Fruit fly (Drosophila melanogaster) whole organism, embryonic: ENCODE measurements around the gene CG15483.
A peak's percentile ranks its signal among the peaks of the same experiment; 100 is the strongest.

Source experiments
- Blimp-1 ChIP-seq: fragments of 200-800 bp; sonication (Bioruptor generic); optimal IDR thresholded peaks from 3 replicates; lab custom pipeline; 2018; ENCODE audit warnings: missing biosample characterization, missing genetic modification characterization, mild to moderate bottlenecking, moderate library complexity, missing genetic modification reagents
- CG10366 ChIP-seq: fragments of 200-800 bp; sonication (Bioruptor generic); IDR thresholded peaks from 2 replicates; pipeline ENCODE4 v1.3.6; 2022; ENCODE audit warnings: missing biosample characterization, missing genetic modification characterization
- CG10431 ChIP-seq: fragments of 200-800 bp; sonication (Bioruptor generic); optimal IDR thresholded peaks from 3 replicates; lab custom pipeline; 2018; ENCODE audit warnings: missing biosample characterization, mild to moderate bottlenecking, missing genetic modification characterization
- CG11456 ChIP-seq: fragments of 200-800 bp; sonication (Bioruptor generic); IDR thresholded peaks from 3 replicates; pipeline ENCODE4 v1.3.6; 2022; ENCODE audit warnings: missing biosample characterization, missing genetic modification characterization
- CG12104 ChIP-seq: fragments of 200-800 bp; sonication (Bioruptor generic); optimal IDR thresholded peaks from 3 replicates; lab custom pipeline; 2016; ENCODE audit warnings: missing biosample characterization, missing genetic modification characterization
- CG1233 ChIP-seq: fragments of 200-800 bp; sonication (Bioruptor generic); optimal IDR thresholded peaks from 4 replicates; lab custom pipeline; 2018; ENCODE audit warnings: missing biosample characterization, mild to moderate bottlenecking, missing genetic modification characterization
- CG13296 ChIP-seq: fragments of 200-800 bp; sonication (Bioruptor generic); optimal IDR thresholded peaks from 3 replicates; lab custom pipeline; 2018; ENCODE audit warnings: missing biosample characterization, mild to moderate bottlenecking, missing genetic modification characterization
- CG14050 ChIP-seq: fragments of 200-800 bp; sonication (Bioruptor generic); IDR thresholded peaks from 3 replicates; pipeline ENCODE4 v1.3.6; 2022; ENCODE audit warnings: missing biosample characterization, missing genetic modification characterization
- CG1529 ChIP-seq: fragments of 200-800 bp; sonication (Bioruptor generic); optimal IDR thresholded peaks from 3 replicates; lab custom pipeline; 2018; ENCODE audit warnings: missing biosample characterization, missing genetic modification characterization
- CG15514 ChIP-seq: fragments of 200-800 bp; sonication (Bioruptor generic); optimal IDR thresholded peaks from 3 replicates; lab custom pipeline; 2017; ENCODE audit warnings: missing biosample characterization, missing genetic modification characterization, mild to moderate bottlenecking, moderate library complexity, missing genetic modification reagents
- CG17568 ChIP-seq: fragments of 200-800 bp; sonication (Bioruptor generic); optimal IDR thresholded peaks from 2 replicates; lab custom pipeline; 2018; ENCODE audit warnings: missing biosample characterization, mild to moderate bottlenecking, missing genetic modification characterization, moderate library complexity
- CG1832 ChIP-seq: fragments of 200-800 bp; sonication (Bioruptor generic); optimal IDR thresholded peaks from 2 replicates; lab custom pipeline; 2017; ENCODE audit warnings: missing biosample characterization, mild to moderate bottlenecking, missing genetic modification characterization, inconsistent platforms
- CG18476 ChIP-seq: fragments of 200-800 bp; sonication (Bioruptor generic); optimal IDR thresholded peaks from 2 replicates; lab custom pipeline; 2016; ENCODE audit warnings: missing biosample characterization, mild to moderate bottlenecking, missing genetic modification characterization
- CG18764 ChIP-seq: fragments of 200-800 bp; sonication (Bioruptor generic); optimal IDR thresholded peaks from 3 replicates; lab custom pipeline; 2016; ENCODE audit warnings: missing biosample characterization, missing genetic modification characterization
- CG2120 ChIP-seq: fragments of 200-800 bp; sonication (Bioruptor generic); optimal IDR thresholded peaks from 3 replicates; lab custom pipeline; 2016; ENCODE audit warnings: missing biosample characterization, missing genetic modification characterization
- CG3065 ChIP-seq: fragments of 200-800 bp; sonication (Bioruptor generic); optimal IDR thresholded peaks from 2 replicates; lab custom pipeline; 2016; ENCODE audit warnings: missing biosample characterization, missing genetic modification characterization
- CG34422 ChIP-seq: fragments of 200-800 bp; sonication (Bioruptor generic); IDR thresholded peaks from 3 replicates; pipeline ENCODE4 v1.3.6; 2022; ENCODE audit warnings: missing biosample characterization, missing genetic modification characterization
- CG5953 ChIP-seq: fragments of 200-800 bp; sonication (Bioruptor generic); IDR thresholded peaks from 2 replicates; pipeline ENCODE4 v1.3.6; 2022; ENCODE audit warnings: missing biosample characterization, missing genetic modification characterization
- CG7786 ChIP-seq: fragments of 200-800 bp; sonication (Bioruptor generic); optimal IDR thresholded peaks from 2 replicates; lab custom pipeline; 2016; ENCODE audit warnings: missing biosample characterization, missing genetic modification characterization
- CG7928 ChIP-seq: fragments of 200-800 bp; sonication (Bioruptor generic); optimal IDR thresholded peaks from 2 replicates; lab custom pipeline; 2017; ENCODE audit warnings: missing biosample characterization, mild to moderate bottlenecking, missing genetic modification characterization
- CG9932 ChIP-seq: fragments of 200-800 bp; sonication (Bioruptor generic); IDR thresholded peaks from 2 replicates; pipeline ENCODE4 v1.3.6; 2022; ENCODE audit warnings: missing biosample characterization, missing genetic modification characterization
- CoRest ChIP-seq: fragments of 200-800 bp; sonication (Bioruptor generic); optimal IDR thresholded peaks from 3 replicates; lab custom pipeline; 2018; ENCODE audit warnings: missing biosample characterization, mild to moderate bottlenecking, missing genetic modification characterization, moderate library complexity
- E2f1 ChIP-seq: fragments of 200-800 bp; sonication (Bioruptor generic); IDR thresholded peaks from 2 replicates; pipeline ENCODE4 v1.3.6; 2022; ENCODE audit warnings: missing biosample characterization, missing genetic modification characterization
- Lhr ChIP-seq: fragments of 200-800 bp; sonication (Bioruptor generic); optimal IDR thresholded peaks from 3 replicates; lab custom pipeline; 2017; ENCODE audit warnings: mild to moderate bottlenecking, missing biosample characterization, missing genetic modification reagents, missing genetic modification characterization
- Mad ChIP-seq: fragments of 200-800 bp; sonication (Bioruptor generic); optimal IDR thresholded peaks from 2 replicates; lab custom pipeline; 2016; ENCODE audit warnings: missing biosample characterization, missing genetic modification characterization
- NC2β ChIP-seq: fragments of 200-800 bp; sonication (Bioruptor generic); optimal IDR thresholded peaks from 2 replicates; lab custom pipeline; 2016; ENCODE audit warnings: missing biosample characterization, missing genetic modification characterization
- Optix ChIP-seq: fragments of 200-800 bp; sonication (Bioruptor generic); IDR thresholded peaks from 3 replicates; pipeline ENCODE4 v1.3.6; 2022; ENCODE audit warnings: missing biosample characterization, missing genetic modification characterization
- Ptx1 ChIP-seq: fragments of 200-800 bp; sonication (Bioruptor generic); IDR thresholded peaks from 2 replicates; pipeline ENCODE4 v1.3.6; 2022; ENCODE audit warnings: missing biosample characterization, missing genetic modification characterization
- Sry-δ ChIP-seq: fragments of 200-800 bp; sonication (Bioruptor generic); optimal IDR thresholded peaks from 2 replicates; lab custom pipeline; 2016; ENCODE audit warnings: missing biosample characterization, missing genetic modification characterization
- TFAM ChIP-seq: fragments of 200-800 bp; sonication (Bioruptor generic); optimal IDR thresholded peaks from 2 replicates; lab custom pipeline; 2017; ENCODE audit warnings: missing biosample characterization, missing genetic modification characterization, inconsistent platforms
- amos ChIP-seq: fragments of 200-800 bp; sonication (Bioruptor generic); IDR thresholded peaks from 2 replicates; pipeline ENCODE4 v1.3.6; 2022; ENCODE audit warnings: missing biosample characterization, missing genetic modification characterization; ENCODE audit not compliant: partially characterized antibody
- ara ChIP-seq: fragments of 200-800 bp; sonication (Bioruptor generic); IDR thresholded peaks from 2 replicates; pipeline ENCODE4 v1.3.6; 2022; ENCODE audit warnings: missing biosample characterization, missing genetic modification characterization
- ash1 ChIP-seq: fragments of 200-800 bp; sonication (Bioruptor generic); optimal IDR thresholded peaks from 2 replicates; lab custom pipeline; 2018; ENCODE audit warnings: missing biosample characterization, mild to moderate bottlenecking, missing genetic modification characterization
- cas ChIP-seq: fragments of 200-800 bp; sonication (Bioruptor generic); IDR thresholded peaks from 2 replicates; pipeline ENCODE4 v1.3.6; 2022; ENCODE audit warnings: missing biosample characterization, missing genetic modification characterization
- crol ChIP-seq: fragments of 200-800 bp; sonication (Bioruptor generic); IDR thresholded peaks from 2 replicates; pipeline ENCODE4 v1.3.6; 2022; ENCODE audit warnings: missing biosample characterization, missing genetic modification characterization
- eve ChIP-seq, 2 experiments: fragments of >200 bp; optimal IDR thresholded peaks; 2 replicates each; lab custom pipeline; 2017; ENCODE audit warnings: missing biosample characterization in 2 of 2, missing genetic modification characterization in 2 of 2
- fru ChIP-seq: fragments of >200 bp; optimal IDR thresholded peaks from 2 replicates; lab custom pipeline; 2017
- fu2 ChIP-seq: fragments of 200-800 bp; sonication (Bioruptor generic); optimal IDR thresholded peaks from 2 replicates; lab custom pipeline; 2016; ENCODE audit warnings: missing biosample characterization, missing genetic modification characterization
- gt ChIP-seq: fragments of 200-800 bp; sonication (Bioruptor generic); IDR thresholded peaks from 2 replicates; pipeline ENCODE4 v1.3.6; 2022; ENCODE audit warnings: missing biosample characterization, missing genetic modification characterization
- nau ChIP-seq: fragments of 200-800 bp; sonication (Bioruptor generic); optimal IDR thresholded peaks from 3 replicates; lab custom pipeline; 2017; ENCODE audit warnings: missing biosample characterization, mild to moderate bottlenecking, missing genetic modification characterization, missing genetic modification reagents
- run ChIP-seq: fragments of 200-800 bp; sonication (Bioruptor generic); optimal IDR thresholded peaks from 3 replicates; lab custom pipeline; 2018; ENCODE audit warnings: missing biosample characterization, mild to moderate bottlenecking, missing genetic modification characterization
- schlank ChIP-seq: fragments of 200-800 bp; sonication (Bioruptor generic); optimal IDR thresholded peaks from 2 replicates; lab custom pipeline; 2018; ENCODE audit warnings: missing biosample characterization, mild to moderate bottlenecking, missing genetic modification characterization
- slp2 ChIP-seq: fragments of 200-800 bp; sonication (Bioruptor generic); optimal IDR thresholded peaks from 2 replicates; lab custom pipeline; 2016; ENCODE audit warnings: missing biosample characterization, missing genetic modification characterization
- sna ChIP-seq: fragments of 200-800 bp; sonication (Bioruptor generic); IDR thresholded peaks from 2 replicates; pipeline ENCODE4 v1.3.6; 2022; ENCODE audit warnings: missing biosample characterization, missing genetic modification characterization; ENCODE audit not compliant: partially characterized antibody
- tap ChIP-seq: fragments of 200-800 bp; optimal IDR thresholded peaks from 3 replicates; lab custom pipeline; 2019; ENCODE audit warnings: missing biosample characterization, mild to moderate bottlenecking, missing genetic modification characterization, moderate library complexity
- twi ChIP-seq: fragments of 200-800 bp; optimal IDR thresholded peaks from 2 replicates; lab custom pipeline; 2019; ENCODE audit warnings: missing biosample characterization, mild to moderate bottlenecking, missing genetic modification characterization, moderate library complexity
- unc-4 ChIP-seq: fragments of 200-800 bp; sonication (Bioruptor generic); IDR thresholded peaks from 2 replicates; pipeline ENCODE4 v1.3.6; 2022; ENCODE audit warnings: missing biosample characterization, missing genetic modification characterization; ENCODE audit not compliant: partially characterized antibody
- usp ChIP-seq: fragments of >200 bp; optimal IDR thresholded peaks from 2 replicates; lab custom pipeline; 2017; ENCODE audit warnings: missing biosample characterization, missing genetic modification characterization
- vfl ChIP-seq: fragments of 200-800 bp; sonication (Bioruptor generic); optimal IDR thresholded peaks from 2 replicates; lab custom pipeline; 2016; ENCODE audit warnings: missing biosample characterization, missing genetic modification characterization
- yki ChIP-seq: fragments of >200 bp; optimal IDR thresholded peaks from 3 replicates; lab custom pipeline; 2018

CG15483 gene

DNA sequence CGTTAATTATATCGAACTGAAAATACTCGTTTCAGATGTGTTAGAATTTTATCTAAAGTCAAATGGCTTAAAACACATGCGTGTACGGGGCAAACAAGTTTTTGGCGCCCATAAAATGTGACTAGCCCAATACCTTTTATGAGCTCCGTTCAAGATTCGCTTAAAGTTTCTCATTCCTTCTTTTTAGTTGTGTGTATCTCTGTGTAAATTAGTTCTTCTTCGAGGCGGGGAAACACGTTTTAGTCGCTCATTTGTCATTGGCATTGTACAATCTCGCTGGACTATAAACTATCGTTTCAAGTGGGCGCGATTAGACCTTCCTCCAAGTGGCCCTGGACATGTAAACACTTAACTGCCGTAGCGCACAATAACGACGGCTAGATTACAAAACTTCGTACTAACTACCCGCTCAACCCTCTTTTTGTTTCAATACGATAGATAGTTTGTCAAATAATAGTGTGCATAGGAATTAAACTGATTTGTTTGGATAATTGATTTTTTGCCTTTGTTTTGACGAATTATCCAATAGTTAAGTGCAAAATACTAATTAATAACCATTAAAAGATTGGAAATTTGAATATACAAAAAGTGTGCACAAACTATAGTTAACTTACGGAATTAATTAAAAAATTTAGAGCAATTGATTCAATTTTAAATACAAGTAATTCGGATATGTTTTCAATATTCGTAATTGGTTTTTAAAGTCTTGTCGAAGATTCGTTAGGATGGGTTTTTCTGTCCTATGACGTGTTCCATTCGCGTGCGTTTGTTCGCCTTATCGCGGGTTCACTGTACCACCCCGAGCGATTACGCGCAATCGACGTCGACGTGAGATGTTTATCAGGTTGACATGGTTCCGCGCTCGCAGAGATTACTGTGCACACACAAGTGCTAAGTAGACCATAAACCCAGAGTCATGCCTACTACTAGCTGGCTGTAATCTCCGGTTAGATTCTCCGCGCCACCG lies 40.9 kb downstream of the CG15483 start (continued):
- peak; percentile 55 for TF ChIP-seq CG9932 (GFP tag; lab: Robert Waterston, UW)
- peak; percentile 32; the same call in 1 of the 2 replicates for TF ChIP-seq E2f1 (GFP tag; lab: Robert Waterston, UW)
- no peak for TF ChIP-seq CG3065 (GFP tag; lab: Kevin White, UChicago)
- TF ChIP-seq twi (tag; lab: Kevin White, UChicago): no peak
- TF ChIP-seq Mad (GFP tag; lab: Kevin White, UChicago): peak; percentile 14
- TF ChIP-seq vfl: peak; percentile 17
- no peak for TF ChIP-seq CG1529 (GFP tag; lab: Kevin White, UChicago)
- TF ChIP-seq sna: no peak
- TF ChIP-seq CG10366: 0 out of 2 replicates have a peak, but pooled peaks have one; percentile 11
- no peak for TF ChIP-seq CG5953
- TF ChIP-seq CG17568 (GFP tag; lab: Kevin White, UChicago): no peak
- TF ChIP-seq CG34422 (GFP tag; lab: Robert Waterston, UW): 0 out of 3 replicates have a peak, but pooled peaks have one; percentile 53
- TF ChIP-seq Lhr: no peak
- TF ChIP-seq ara (GFP tag; lab: Robert Waterston, UW): peak; percentile 60
- no peak for TF ChIP-seq run (tag; lab: Kevin White, UChicago)
- TF ChIP-seq CG1233 (GFP tag; lab: Kevin White, UChicago): peak; percentile 65
- no peak for TF ChIP-seq fru (lab: Kevin White, UChicago)
- TF ChIP-seq yki (lab: Kevin White, UChicago): no peak
- TF ChIP-seq Ptx1: 0 out of 2 replicates have a peak, but pooled peaks have one; percentile 43
- TF ChIP-seq CoRest (tag; lab: Kevin White, UChicago): peak; percentile 46
- TF ChIP-seq nau (GFP tag; lab: Kevin White, UChicago): peak; percentile 34
- TF ChIP-seq slp2 (GFP tag; lab: Kevin White, UChicago): no peak
- TF ChIP-seq eve (GFP tag; optimal IDR thresholded peaks at IDR 0.05; lab: Kevin White, UChicago): no peak
- TF ChIP-seq tap (tag; lab: Kevin White, UChicago): peak; percentile 35
- TF ChIP-seq crol (GFP tag; lab: Robert Waterston, UW): no peak
- TF ChIP-seq CG12104: peak; percentile 10
- no peak for TF ChIP-seq gt (GFP tag; lab: Robert Waterston, UW)
- TF ChIP-seq CG2120 (GFP tag; lab: Kevin White, UChicago): peak; percentile 62
- peak; percentile 17 for TF ChIP-seq CG7928
- TF ChIP-seq CG10431 (GFP tag; lab: Kevin White, UChicago): no peak
- peak; percentile 53 for TF ChIP-seq Blimp-1 (GFP tag; lab: Kevin White, UChicago)
- no peak for TF ChIP-seq CG11456 (GFP tag; lab: Robert Waterston, UW)
- no peak for TF ChIP-seq unc-4 (GFP tag; lab: Robert Waterston, UW)
- no peak for TF ChIP-seq ash1
- TF ChIP-seq Sry-δ (GFP tag; lab: Kevin White, UChicago): no peak
- peak; percentile 52 for TF ChIP-seq CG13296 (GFP tag; lab: Kevin White, UChicago)
- TF ChIP-seq TFAM (GFP tag; lab: Kevin White, UChicago): no peak
- TF ChIP-seq CG1832: no peak
- TF ChIP-seq CG7786 (GFP tag; lab: Kevin White, UChicago): peak; percentile 16
- TF ChIP-seq cas: no peak
- TF ChIP-seq CG14050 (GFP tag; lab: Robert Waterston, UW): no peak
- no peak for TF ChIP-seq schlank
- TF ChIP-seq CG15514 (GFP tag; lab: Kevin White, UChicago): peak; percentile 48
- no peak for TF ChIP-seq usp (GFP tag; lab: Kevin White, UChicago)
- no peak for TF ChIP-seq CG18764 (GFP tag; lab: Kevin White, UChicago)
- TF ChIP-seq NC2β: no peak
- peak; percentile 14; the same call in 1 of the 3 replicates for TF ChIP-seq Optix (GFP tag; lab: Robert Waterston, UW)
- no peak for TF ChIP-seq fu2 (GFP tag; lab: Kevin White, UChicago)
- peak; percentile 63 for TF ChIP-seq CG18476 (GFP tag; lab: Kevin White, UChicago)
- no peak for TF ChIP-seq amos (GFP tag; lab: Robert Waterston, UW)
